Worm (Caenorhabditis elegans): ENCODE measurements around the gene clec-36.

DNA sequence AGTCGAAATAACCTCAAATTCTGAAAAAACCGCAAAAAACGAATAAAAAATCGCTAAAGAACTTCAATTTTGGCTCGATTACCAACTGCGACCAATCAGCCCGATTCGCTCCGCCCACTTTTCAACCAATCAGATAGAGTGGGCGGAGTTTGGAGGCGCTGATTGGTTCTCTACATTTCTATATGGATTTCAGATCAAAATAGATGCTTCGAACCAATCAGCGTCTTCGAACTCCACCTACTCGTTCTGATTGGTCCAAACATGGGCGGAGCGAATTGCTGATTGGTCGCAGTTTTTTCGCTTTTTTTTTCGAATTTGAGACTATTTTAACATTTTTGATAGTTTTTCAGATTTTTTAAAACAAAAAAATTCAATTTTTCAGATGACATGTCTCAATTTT, 40.2 kb downstream of the clec-36 start:
- TF ChIP-seq fos-1 (tag; optimal IDR thresholded peaks at IDR 0.05) (no peak), attf-4 (tag; optimal IDR thresholded peaks at IDR 0.05) (no peak), ZK546.5 (tag; optimal IDR thresholded peaks at IDR 0.05) (no peak), lin-29 (GFP tag; IDR thresholded peaks at IDR 0.05) (no peak), rbr-2 (tag; optimal IDR thresholded peaks at IDR 0.05) (no peak), dpl-1 (GFP tag; optimal IDR thresholded peaks at IDR 0.05) (no peak)
